Worm (Caenorhabditis elegans) whole organism, early embryonic: ENCODE measurements around the gene del-5.

Source experiments
- F13C5.2 ChIP-seq: sonication (generic microtip); optimal IDR thresholded peaks from 2 replicates; lab custom pipeline; 2017; ENCODE audit warnings: mild to moderate bottlenecking, missing genetic modification characterization, inconsistent platforms, missing compliant biosample characterization
- aly-1 ChIP-seq: sonication (generic microtip); optimal IDR thresholded peaks from 2 replicates; lab custom pipeline; 2016; ENCODE audit warnings: missing genetic modification characterization, missing compliant biosample characterization
- ama-1 ChIP-seq: fragments of 150-350 bp; optimal IDR thresholded peaks from 2 replicates; lab custom pipeline; 2014
- ceh-13 ChIP-seq: fragments of 200-800 bp; sonication (Bioruptor generic); optimal IDR thresholded peaks from 2 replicates; lab custom pipeline; 2018; ENCODE audit warnings: mild to moderate bottlenecking, missing genetic modification characterization, missing compliant biosample characterization
- ets-7 ChIP-seq: sonication (generic microtip); optimal IDR thresholded peaks from 2 replicates; lab custom pipeline; 2016; ENCODE audit warnings: missing genotype, missing genetic modification characterization, missing compliant biosample characterization
- flt-1 ChIP-seq: fragments of 200-800 bp; sonication (Bioruptor generic); IDR thresholded peaks from 2 replicates; pipeline ENCODE4 v1.3.6; 2022; ENCODE audit warnings: missing genetic modification characterization, missing compliant biosample characterization
- hmg-4 ChIP-seq: fragments of 200-800 bp; sonication (Bioruptor generic); optimal IDR thresholded peaks from 2 replicates; lab custom pipeline; 2018; ENCODE audit warnings: mild to moderate bottlenecking, missing genetic modification characterization, missing compliant biosample characterization
- hnd-1 ChIP-seq: sonication (generic microtip); optimal IDR thresholded peaks from 2 replicates; lab custom pipeline; 2016; ENCODE audit warnings: missing genetic modification characterization, missing compliant biosample characterization
- pes-1 ChIP-seq: fragments of 200-800 bp; sonication (Bioruptor generic); IDR thresholded peaks from 2 replicates; pipeline ENCODE4 v1.3.6; 2022; ENCODE audit warnings: missing genetic modification reagents, missing genetic modification characterization, missing compliant biosample characterization
- scrt-1 ChIP-seq: fragments of 200-800 bp; sonication (Bioruptor generic); IDR thresholded peaks from 2 replicates; pipeline ENCODE4 v1.3.6; 2022; ENCODE audit warnings: missing genetic modification characterization, missing compliant biosample characterization
- sea-1 ChIP-seq: fragments of 200-800 bp; sonication (Bioruptor generic); conservative IDR thresholded peaks from 2 replicates; pipeline ENCODE4 v1.3.6; 2022; ENCODE audit warnings: missing genetic modification characterization, missing compliant biosample characterization
- tbx-37 ChIP-seq: fragments of 200-800 bp; sonication (Bioruptor generic); conservative IDR thresholded peaks from 2 replicates; pipeline ENCODE4 v1.3.6; 2022; ENCODE audit warnings: missing genetic modification reagents, missing genetic modification characterization, missing compliant biosample characterization

DNA sequence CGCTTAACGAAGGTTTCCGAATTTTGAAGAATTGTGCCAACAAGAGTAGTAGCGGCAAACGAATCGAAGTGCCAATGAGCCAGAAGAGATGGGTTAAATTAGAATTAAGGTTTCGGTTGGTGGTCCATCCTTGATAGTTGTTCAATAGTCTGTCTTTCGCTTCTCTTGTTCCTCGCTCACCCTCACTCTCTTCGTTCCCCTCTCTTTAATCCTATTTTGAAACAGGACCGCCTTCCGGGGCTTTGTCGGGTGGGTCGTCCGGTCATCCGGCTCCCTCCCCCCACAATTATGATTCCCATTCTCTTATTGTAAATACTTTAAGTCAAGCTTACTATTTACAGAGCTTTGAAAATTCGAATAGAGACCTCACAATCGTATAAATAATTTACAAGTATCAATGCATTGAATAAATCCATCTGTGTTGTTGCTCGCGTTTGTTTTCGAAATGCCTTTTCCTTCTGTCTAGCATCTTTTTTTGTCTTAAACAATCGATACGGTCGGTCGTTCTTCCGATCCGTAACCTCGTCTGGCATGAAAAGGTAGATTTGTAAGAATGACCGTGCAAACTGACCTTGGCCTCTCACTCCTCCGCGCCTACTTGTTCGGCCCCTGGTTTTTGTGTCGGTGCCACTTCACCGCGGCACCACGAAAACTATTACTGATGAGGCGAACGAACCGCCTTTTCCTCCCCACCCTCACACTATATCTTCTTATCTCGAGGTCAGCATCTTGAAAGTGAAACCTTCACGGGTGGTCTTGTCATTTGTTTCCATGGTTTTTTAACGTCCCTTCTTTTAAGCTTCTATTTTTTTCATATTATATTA lies 25.4 kb upstream of the del-5 start:
- TF ChIP-seq ceh-13 (no peak), ama-1 (lab: Kevin White, UChicago) (no peak), hnd-1 (tag; lab: Kevin White, UChicago) (no peak), F13C5.2 (tag; lab: Kevin White, UChicago) (no peak), scrt-1 (GFP tag; lab: Robert Waterston, UW) (no peak), flt-1 (GFP tag; lab: Robert Waterston, UW) (no peak), pes-1 (no peak), ets-7 (no peak), tbx-37 (GFP tag; lab: Robert Waterston, UW) (no peak), hmg-4 (GFP tag; lab: Kevin White, UChicago) (no peak), sea-1 (GFP tag; lab: Robert Waterston, UW) (no peak), aly-1 (tag; lab: Kevin White, UChicago) (no peak)
